Worm (Caenorhabditis elegans): ENCODE results near the gene K07E3.9.

K07E3.9 gene

DNA sequence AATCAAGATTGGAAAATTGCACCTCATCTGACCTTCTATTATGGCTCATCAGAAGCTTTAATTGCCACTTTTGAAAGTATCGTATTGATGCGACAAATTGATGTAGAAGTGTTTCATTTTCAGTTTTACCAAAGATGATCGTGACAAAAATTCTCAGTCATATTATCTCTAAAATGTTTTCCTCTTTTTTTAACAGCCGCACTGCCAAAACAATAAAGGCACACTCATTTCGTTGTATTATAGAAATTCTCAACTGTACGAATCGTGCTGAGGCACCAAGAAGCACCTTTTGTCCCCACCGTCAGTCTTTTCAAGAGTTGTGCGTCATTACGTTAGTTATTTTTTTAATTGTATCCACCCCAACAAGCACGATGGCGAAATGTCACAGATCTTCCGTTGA, at the start of gene K07E3.9:
K07E3.9 (plus strand) TSS at position 301 of the 400 bp plus-strand sequence.
- TF ChIP-seq dao-5 (tag; optimal IDR thresholded peaks at IDR 0.05) (no peak), him-1 (tag; optimal IDR thresholded peaks at IDR 0.05) (no peak), W03F9.2 (tag; optimal IDR thresholded peaks at IDR 0.05) (no peak)

DNA sequence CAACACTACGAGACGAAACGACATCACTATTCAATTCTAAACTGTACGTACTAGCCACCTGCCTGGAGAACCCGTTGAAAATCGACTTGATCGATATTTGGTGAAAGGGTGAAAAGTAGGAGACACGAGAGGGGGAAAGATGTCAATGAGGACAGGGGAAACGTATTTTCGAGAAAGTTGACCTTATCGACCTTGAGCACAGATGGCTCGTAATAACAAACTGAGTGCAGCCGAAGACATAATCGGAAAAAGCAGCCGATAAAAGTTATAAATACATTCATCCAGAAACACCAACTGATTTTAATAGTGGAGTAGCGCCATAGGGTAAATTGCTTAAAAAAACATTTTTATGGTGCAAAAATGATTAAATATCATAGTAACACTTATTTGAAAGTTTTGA, 48.0 kb upstream of the K07E3.9 start:
- TF ChIP-seq him-1 (tag; optimal IDR thresholded peaks at IDR 0.05) = no peak

DNA sequence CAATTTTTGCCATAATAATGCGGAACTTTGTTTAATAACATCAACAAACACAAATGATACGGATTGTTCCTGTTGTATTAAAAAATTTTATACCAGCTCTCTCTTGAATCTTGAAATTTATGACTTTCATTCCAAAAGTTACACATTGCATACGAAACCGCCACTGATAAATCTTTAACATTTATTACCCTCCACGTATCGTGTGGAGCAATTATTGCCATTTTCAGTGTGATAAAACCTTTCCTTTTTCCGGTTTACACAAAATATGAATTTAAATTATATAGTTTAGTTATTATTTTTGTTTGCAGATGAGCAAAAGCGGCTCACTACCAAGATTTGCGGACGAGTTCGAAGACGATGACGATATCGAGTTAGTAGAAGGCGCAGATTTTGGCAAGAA, 47.2 kb upstream of the K07E3.9 start, which contains the start of gene C18A11.3:
C18A11.3 (plus strand) TSS at position 301 of the 400 bp plus-strand sequence.
- TF ChIP-seq dao-5 (tag; optimal IDR thresholded peaks at IDR 0.05) = no peak
- TF ChIP-seq him-1 (tag; optimal IDR thresholded peaks at IDR 0.05) = no peak
- TF ChIP-seq W03F9.2 (tag; optimal IDR thresholded peaks at IDR 0.05) = no peak

- TF ChIP-seq W03F9.2 (tag; optimal IDR thresholded peaks at IDR 0.05) (no peak), dao-5 (tag; optimal IDR thresholded peaks at IDR 0.05) (no peak), him-1 (tag; optimal IDR thresholded peaks at IDR 0.05) (no peak)
These were observed 40.8 kb upstream of the K07E3.9 start, which contains the start of gene C18A11.2 for ce11 chrX:8067268-8067667. Gene C18A11.2 (plus strand): TSS chrX:8067568.

DNA sequence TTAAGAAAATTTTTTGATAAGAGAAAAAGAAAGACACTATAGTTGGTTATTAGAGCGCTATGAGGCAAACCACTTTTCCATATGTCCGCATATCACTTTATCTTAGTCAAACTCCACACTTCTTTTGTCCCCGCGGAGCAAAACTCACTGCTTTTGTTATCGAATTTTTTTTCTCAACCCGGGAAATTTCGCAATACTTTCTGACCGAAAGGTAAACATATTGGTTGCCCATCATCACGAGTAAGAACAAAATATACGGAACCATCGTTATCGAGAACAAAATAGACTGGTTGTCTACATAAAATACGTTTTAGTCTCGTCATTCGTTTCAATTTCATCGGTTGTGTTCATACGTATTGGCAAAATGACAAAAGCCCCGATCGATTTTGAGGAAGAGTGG, 38.7 kb upstream of the K07E3.9 start, which contains the start of gene C18A11.1:
C18A11.1 (plus strand) TSS at position 36 of the 400 bp plus-strand sequence.
- TF ChIP-seq dao-5 (tag; optimal IDR thresholded peaks at IDR 0.05) = no peak
- peak; percentile 53 for TF ChIP-seq W03F9.2 (tag; optimal IDR thresholded peaks at IDR 0.05)

ce11 chrX:8074527-8074926, 33.5 kb upstream of the K07E3.9 start:
- TF ChIP-seq him-1 (tag; optimal IDR thresholded peaks at IDR 0.05) (no peak), dao-5 (tag; optimal IDR thresholded peaks at IDR 0.05) (no peak), W03F9.2 (tag; optimal IDR thresholded peaks at IDR 0.05) (no peak)

DNA sequence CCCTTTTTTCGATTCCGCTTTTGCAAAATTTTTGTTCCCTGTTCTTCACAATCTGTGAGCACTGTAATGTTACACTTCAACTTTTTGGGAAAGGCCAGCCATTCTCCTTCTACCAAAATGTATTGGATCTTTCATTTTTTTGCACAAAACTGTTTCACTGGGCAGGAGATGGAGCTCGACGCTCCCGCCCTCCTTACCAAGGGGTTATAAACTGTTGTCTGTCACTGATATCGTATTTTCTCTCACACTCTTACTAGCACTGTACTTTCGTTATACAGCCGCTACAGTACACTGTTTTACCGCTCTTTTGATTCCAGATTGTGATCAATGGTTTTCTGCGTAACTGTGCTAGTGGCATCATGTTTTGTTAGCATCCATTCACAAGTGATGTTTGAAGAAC, 30.3 kb upstream of the K07E3.9 start, which contains the start of gene C46F2.1:
C46F2.1 (plus strand) TSS at position 301 of the 400 bp plus-strand sequence.
- TF ChIP-seq him-1 (tag; optimal IDR thresholded peaks at IDR 0.05) (no peak), W03F9.2 (tag; optimal IDR thresholded peaks at IDR 0.05) (no peak), dao-5 (tag; optimal IDR thresholded peaks at IDR 0.05) (no peak)

DNA sequence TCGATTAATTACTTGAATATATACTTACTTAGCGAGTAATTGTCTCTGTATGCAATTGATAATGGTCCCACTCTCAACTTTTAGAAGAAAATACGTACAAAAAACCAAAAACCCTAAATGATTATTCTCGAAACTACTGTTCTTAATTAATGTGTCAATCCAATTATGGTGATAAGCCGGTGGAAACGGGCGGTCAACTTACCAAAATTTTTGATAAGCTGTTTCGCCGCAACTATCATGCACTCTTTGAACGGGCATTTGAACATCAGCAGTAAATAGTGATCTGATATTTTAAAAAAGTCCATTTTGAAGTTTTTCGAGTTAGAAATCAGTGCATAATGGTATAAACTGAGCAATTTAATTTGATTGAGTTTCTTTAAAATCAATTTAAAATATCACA, 29.6 kb upstream of the K07E3.9 start:
- TF ChIP-seq dao-5 (tag; optimal IDR thresholded peaks at IDR 0.05) (no peak), W03F9.2 (tag; optimal IDR thresholded peaks at IDR 0.05) (no peak), him-1 (tag; optimal IDR thresholded peaks at IDR 0.05) (no peak)

- TF ChIP-seq him-1 (tag; optimal IDR thresholded peaks at IDR 0.05) (no peak), W03F9.2 (tag; optimal IDR thresholded peaks at IDR 0.05) (no peak), dao-5 (tag; optimal IDR thresholded peaks at IDR 0.05) (no peak)
These were observed 29.1 kb upstream of the K07E3.9 start for ce11 chrX:8078899-8079298.

DNA sequence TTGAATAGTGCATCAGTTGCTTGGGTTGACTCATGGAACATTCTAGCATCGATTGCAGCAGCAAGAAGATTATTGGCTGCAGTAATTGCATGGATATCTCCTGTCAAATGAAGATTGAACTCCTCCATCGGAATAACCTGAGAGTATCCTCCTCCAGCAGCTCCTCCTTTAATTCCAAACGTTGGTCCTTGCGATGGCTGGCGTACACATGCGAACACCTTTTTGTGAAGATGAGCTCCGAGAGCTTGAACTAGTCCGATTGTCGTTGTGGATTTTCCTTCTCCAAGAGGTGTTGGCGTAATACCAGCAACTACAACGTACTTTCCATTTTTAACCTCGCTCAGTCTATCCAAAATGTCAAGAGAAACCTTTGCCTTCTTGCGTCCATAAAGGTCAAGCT, 25.3 kb upstream of the K07E3.9 start:
- TF ChIP-seq W03F9.2 (tag; optimal IDR thresholded peaks at IDR 0.05) (no peak), him-1 (tag; optimal IDR thresholded peaks at IDR 0.05) (no peak), dao-5 (tag; optimal IDR thresholded peaks at IDR 0.05) (no peak)

- TF ChIP-seq dao-5 (tag; optimal IDR thresholded peaks at IDR 0.05) = no peak
- no peak for TF ChIP-seq W03F9.2 (tag; optimal IDR thresholded peaks at IDR 0.05)
- TF ChIP-seq him-1 (tag; optimal IDR thresholded peaks at IDR 0.05) = no peak
These were observed 24.7 kb upstream of the K07E3.9 start for ce11 chrX:8083330-8083729.

DNA sequence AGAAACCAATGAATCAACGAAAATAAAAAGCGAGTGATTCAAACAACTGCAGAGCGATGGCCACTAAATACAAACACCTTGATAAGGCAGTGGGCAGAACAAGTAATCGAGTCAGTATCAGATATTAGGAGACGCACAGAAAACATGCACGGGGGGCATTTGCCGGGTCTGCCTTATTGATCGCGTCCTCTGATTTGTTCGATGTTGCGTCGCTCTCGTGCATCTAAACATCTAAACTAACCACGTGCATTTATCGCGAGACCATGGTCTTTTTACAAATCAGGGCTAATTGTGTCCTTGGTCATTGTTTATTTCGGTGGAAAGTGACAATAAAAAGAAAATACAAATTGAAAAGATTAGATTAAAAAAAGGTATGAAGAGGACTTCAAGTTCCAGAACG, 24.1 kb upstream of the K07E3.9 start, which contains the start of gene K07E3.4:
K07E3.4 (minus strand) TSS at position 100 of the 400 bp plus-strand sequence.
- TF ChIP-seq dao-5 (tag; optimal IDR thresholded peaks at IDR 0.05) = no peak
- no peak for TF ChIP-seq him-1 (tag; optimal IDR thresholded peaks at IDR 0.05)
- no peak for TF ChIP-seq W03F9.2 (tag; optimal IDR thresholded peaks at IDR 0.05)

DNA sequence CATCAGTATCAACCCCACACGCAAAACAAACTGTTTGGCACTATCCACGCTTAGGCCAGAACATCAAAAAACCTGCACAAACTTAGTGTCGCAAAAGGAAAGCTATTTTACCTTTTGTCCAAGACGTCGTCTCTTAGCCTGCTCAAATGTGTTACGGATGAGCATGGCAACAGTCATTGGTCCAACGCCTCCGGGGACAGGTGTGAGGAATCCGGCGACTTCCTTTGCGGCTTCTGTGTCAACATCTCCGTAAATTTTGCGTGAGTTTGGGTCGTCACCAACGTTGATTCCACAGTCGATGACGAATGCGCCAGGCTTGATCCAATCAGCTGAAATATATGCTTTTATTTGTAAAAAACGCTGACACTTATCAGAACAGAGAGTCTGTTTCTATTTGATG, 23.4 kb upstream of the K07E3.9 start:
- TF ChIP-seq him-1 (tag; optimal IDR thresholded peaks at IDR 0.05) (no peak), W03F9.2 (tag; optimal IDR thresholded peaks at IDR 0.05) (no peak), dao-5 (tag; optimal IDR thresholded peaks at IDR 0.05) (no peak)

- TF ChIP-seq W03F9.2 (tag; optimal IDR thresholded peaks at IDR 0.05) (no peak), dao-5 (tag; optimal IDR thresholded peaks at IDR 0.05) (no peak), him-1 (tag; optimal IDR thresholded peaks at IDR 0.05) (no peak)
These were observed 21.6 kb upstream of the K07E3.9 start, which contains the start of gene dao-3 for ce11 chrX:8086450-8086724. Gene dao-3 (minus strand): TSS chrX:8086550.

Data from whole organism, L4/young adult.